Worm (Caenorhabditis elegans): ENCODE measurements around the gene noca-2.
A peak's percentile ranks its signal among the peaks of the same experiment; 100 is the strongest.

- TF ChIP-seq hpl-2 (GFP tag; optimal IDR thresholded peaks at IDR 0.05), result no peak
- no peak for TF ChIP-seq elt-3 (tag; optimal IDR thresholded peaks at IDR 0.05)
- no peak for TF ChIP-seq mdl-1 (tag; optimal IDR thresholded peaks at IDR 0.05)
- no peak for TF ChIP-seq nhr-28 (tag; optimal IDR thresholded peaks at IDR 0.05)
- no peak for TF ChIP-seq unc-62 (GFP tag; optimal IDR thresholded peaks at IDR 0.05)
- TF ChIP-seq alr-1 (tag; optimal IDR thresholded peaks at IDR 0.05; ENCODE audit: borderline replicate concordance), result no peak
- no peak for TF ChIP-seq C16A3.4 (tag; optimal IDR thresholded peaks at IDR 0.05)
- no peak for TF ChIP-seq nhr-90 (tag; optimal IDR thresholded peaks at IDR 0.05; ENCODE audit: poor library complexity)
- no peak for TF ChIP-seq aha-1 (tag; optimal IDR thresholded peaks at IDR 0.05)
- TF ChIP-seq lin-14 (GFP tag; optimal IDR thresholded peaks at IDR 0.05), result peak; percentile 1
- no peak for TF ChIP-seq hlh-17 (GFP tag; optimal IDR thresholded peaks at IDR 0.05; ENCODE audit: borderline replicate concordance)
- no peak for TF ChIP-seq unc-30 (tag; optimal IDR thresholded peaks at IDR 0.05)
Measured at ce11 chrX:11664184-11664583, 2.7 kb upstream of the noca-2 start.
